Worm (Caenorhabditis elegans): Measurements from ENCODE around the gene R01H2.1.

DNA sequence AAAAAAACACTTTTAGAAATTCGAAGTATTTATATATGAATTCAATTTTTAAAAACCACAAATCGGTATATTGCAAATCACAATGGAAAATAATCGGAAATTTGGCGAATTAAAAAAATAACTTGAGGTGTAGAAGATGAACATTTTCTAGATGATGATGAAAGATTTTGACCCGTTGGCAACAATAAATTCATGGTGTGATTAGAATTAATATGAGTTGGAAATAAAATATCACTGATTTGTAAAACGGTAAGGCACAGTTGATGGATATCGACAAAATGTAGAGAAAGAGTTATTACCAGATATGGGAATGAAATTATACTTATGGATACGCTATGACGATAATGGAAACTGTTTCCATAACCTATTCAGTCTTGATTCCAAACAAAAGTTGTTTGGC, 49.6 kb downstream of the R01H2.1 start:
- TF ChIP-seq ceh-9 (tag; optimal IDR thresholded peaks at IDR 0.05) (no peak), K09A11.1 (tag; optimal IDR thresholded peaks at IDR 0.05; ENCODE audit: insufficient read depth) (no peak), F13H6.1 (tag; optimal IDR thresholded peaks at IDR 0.05) (no peak), zip-5 (tag; optimal IDR thresholded peaks at IDR 0.05) (no peak)
